Worm (Caenorhabditis elegans): ENCODE measurements around the gene hil-1.

Gene hil-1

DNA sequence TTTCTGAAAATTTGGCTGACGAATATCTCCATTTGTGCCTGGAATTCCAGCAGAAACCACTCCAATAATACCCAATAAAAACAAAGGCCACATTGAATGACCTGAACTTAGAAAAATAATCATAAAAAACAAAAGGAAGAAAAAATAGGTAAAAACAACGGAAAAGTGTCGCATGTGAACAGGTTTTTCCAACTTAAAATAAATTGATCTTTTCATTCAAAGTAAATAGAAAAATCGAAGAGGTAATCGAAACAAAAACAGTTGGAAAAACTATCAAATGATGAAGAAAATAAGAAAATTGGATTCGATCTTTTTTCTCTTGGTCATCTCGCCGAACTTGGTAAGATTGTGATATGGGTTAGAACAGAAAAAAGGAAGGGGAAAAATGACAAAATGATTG, 28.1 kb upstream of the hil-1 start, which contains the start of gene zmp-4:
TSS of gene zmp-4 (minus strand) at position 101 of the 400 bp plus-strand sequence.
- TF ChIP-seq spr-1 (tag; optimal IDR thresholded peaks at IDR 0.05) (no peak), fkh-10 (GFP tag; optimal IDR thresholded peaks at IDR 0.05) (no peak), mdl-1 (tag; optimal IDR thresholded peaks at IDR 0.05) (no peak), lin-38 (GFP tag; IDR thresholded peaks at IDR 0.05) (no peak), duxl-1 (tag; optimal IDR thresholded peaks at IDR 0.05; ENCODE audit: poor library complexity) (no peak), lin-29 (GFP tag; IDR thresholded peaks at IDR 0.05) (no peak), F44E2.7 (GFP tag; IDR thresholded peaks at IDR 0.05) (no peak), dmd-6 (GFP tag; IDR thresholded peaks at IDR 0.05) (no peak), ceh-62 (tag; optimal IDR thresholded peaks at IDR 0.05) (no peak), jun-1 (tag; optimal IDR thresholded peaks at IDR 0.05) (no peak), ceh-28 (tag; optimal IDR thresholded peaks at IDR 0.05) (no peak)

DNA sequence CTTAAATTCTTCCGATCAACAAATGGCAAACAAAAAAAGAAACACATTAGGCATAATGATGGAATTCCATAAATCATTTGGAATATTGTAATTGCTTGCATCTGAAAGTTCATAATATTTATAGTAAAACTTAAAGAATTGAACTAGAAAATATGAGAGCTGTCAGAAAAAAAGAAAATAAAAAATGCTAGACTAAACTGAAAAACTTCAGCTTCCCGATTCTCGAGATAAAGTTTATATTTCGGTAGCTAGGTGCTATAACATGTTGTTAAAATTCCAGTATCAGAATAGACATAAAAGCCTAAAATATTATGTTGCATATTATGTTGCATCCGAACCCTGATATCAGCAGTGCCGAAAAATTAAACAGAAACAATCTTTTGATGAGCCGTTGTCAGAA, 25.5 kb upstream of the hil-1 start, which contains the start of gene srg-54:
TSS of gene srg-54 (minus strand) at position 101 of the 400 bp plus-strand sequence.
- no peak for TF ChIP-seq egl-27 (tag; optimal IDR thresholded peaks at IDR 0.05)
- TF ChIP-seq dmd-8 (GFP tag; IDR thresholded peaks at IDR 0.05) = no peak
- no peak for TF ChIP-seq jun-1 (tag; optimal IDR thresholded peaks at IDR 0.05)
- no peak for TF ChIP-seq ceh-82 (tag; optimal IDR thresholded peaks at IDR 0.05)
- no peak for TF ChIP-seq lin-15B (tag; optimal IDR thresholded peaks at IDR 0.05)
- TF ChIP-seq dmd-9 (GFP tag; IDR thresholded peaks at IDR 0.05) = no peak
- TF ChIP-seq mes-2 (tag; optimal IDR thresholded peaks at IDR 0.05; ENCODE audit: poor library complexity, severe bottlenecking) = no peak
- no peak for TF ChIP-seq snpc-4 (tag; optimal IDR thresholded peaks at IDR 0.05)
- TF ChIP-seq rbr-2 (tag; optimal IDR thresholded peaks at IDR 0.05) = no peak
- TF ChIP-seq spr-3 (GFP tag; optimal IDR thresholded peaks at IDR 0.05) = no peak
- TF ChIP-seq nhr-11 (tag; optimal IDR thresholded peaks at IDR 0.05) = no peak
- TF ChIP-seq R02D3.7 (tag; optimal IDR thresholded peaks at IDR 0.05) = no peak
- TF ChIP-seq nhr-42 (GFP tag; IDR thresholded peaks at IDR 0.05) = no peak

DNA sequence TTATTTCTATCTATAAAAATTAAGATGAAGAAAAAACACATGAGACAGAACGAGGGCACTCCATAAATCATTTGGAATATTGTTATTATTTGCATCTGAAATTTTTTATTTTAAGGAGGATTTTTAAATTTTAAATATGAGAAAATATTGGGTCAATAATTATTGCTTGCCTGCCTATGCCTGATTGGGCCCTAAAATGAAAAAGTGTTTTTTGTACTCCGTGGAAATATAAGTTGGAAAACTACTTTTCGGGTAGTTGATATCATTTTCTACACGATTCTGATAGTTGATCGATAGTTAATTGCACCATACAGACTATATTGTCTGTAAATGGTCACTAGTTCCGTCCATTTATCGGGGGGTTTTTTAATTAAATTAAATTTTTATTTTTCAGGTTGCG, 21.3 kb upstream of the hil-1 start, which contains the start of gene srg-55:
TSS of gene srg-55 (minus strand) at position 101 of the 400 bp plus-strand sequence.
- no peak for TF ChIP-seq snpc-4 (tag; optimal IDR thresholded peaks at IDR 0.05)
- no peak for TF ChIP-seq tra-1 (GFP tag; IDR thresholded peaks at IDR 0.05)
- TF ChIP-seq T20F7.1 (GFP tag; optimal IDR thresholded peaks at IDR 0.05) = no peak
- TF ChIP-seq lsy-2 (tag; optimal IDR thresholded peaks at IDR 0.05) = no peak
- no peak for TF ChIP-seq hlh-11 (tag; optimal IDR thresholded peaks at IDR 0.05)
- no peak for TF ChIP-seq ceh-20 (GFP tag; IDR thresholded peaks at IDR 0.05)
- no peak for TF ChIP-seq dmd-6 (GFP tag; IDR thresholded peaks at IDR 0.05)
- TF ChIP-seq jun-1 (tag; optimal IDR thresholded peaks at IDR 0.05) = no peak
- TF ChIP-seq vab-7 (GFP tag; IDR thresholded peaks at IDR 0.05) = no peak
- no peak for TF ChIP-seq mxl-2 (GFP tag; conservative IDR thresholded peaks at IDR 0.05)
- no peak for TF ChIP-seq ceh-82 (tag; optimal IDR thresholded peaks at IDR 0.05)
- no peak for TF ChIP-seq Y48G9A.11 (GFP tag; IDR thresholded peaks at IDR 0.05)
- no peak for TF ChIP-seq lin-38 (GFP tag; IDR thresholded peaks at IDR 0.05)
- TF ChIP-seq F26F4.8 (GFP tag; conservative IDR thresholded peaks at IDR 0.05) = no peak
- TF ChIP-seq duxl-1 (tag; optimal IDR thresholded peaks at IDR 0.05; ENCODE audit: poor library complexity) = no peak
- TF ChIP-seq cey-2 (tag; optimal IDR thresholded peaks at IDR 0.05; ENCODE audit: borderline replicate concordance, insufficient read depth) = no peak
- TF ChIP-seq T26A8.4 (GFP tag; IDR thresholded peaks at IDR 0.05) = no peak
- TF ChIP-seq daf-16 (GFP tag; optimal IDR thresholded peaks at IDR 0.05) = no peak
- no peak for TF ChIP-seq daf-16 (tag; optimal IDR thresholded peaks at IDR 0.05)
- no peak for TF ChIP-seq zfp-3 (GFP tag; conservative IDR thresholded peaks at IDR 0.05)
- TF ChIP-seq egl-27 (tag; optimal IDR thresholded peaks at IDR 0.05) = no peak

All from whole organism, L4 larva.